Worm (Caenorhabditis elegans): Measurements from ENCODE around the gene yju-2.
A peak's percentile ranks its signal among the peaks of the same experiment; 100 is the strongest.

The yju-2 gene

ce11 chrIII:7153747-7154238 is 30.3 kb upstream of the yju-2 start, which contains the start of gene ogt-1 (continued):
- TF ChIP-seq lin-40 (tag; optimal IDR thresholded peaks at IDR 0.05) (peak; percentile 84), dpff-1 (tag; optimal IDR thresholded peaks at IDR 0.05) (no peak), ama-1 (optimal IDR thresholded peaks at IDR 0.05) (no peak), ama-1 (GFP tag; optimal IDR thresholded peaks at IDR 0.05) (no peak), Y67H2A.10 (GFP tag; conservative IDR thresholded peaks at IDR 0.05) (no peak), gei-17 (GFP tag; optimal IDR thresholded peaks at IDR 0.05) (peak; percentile 32), ceh-79 (tag; optimal IDR thresholded peaks at IDR 0.05) (no peak), madf-8 (GFP tag; conservative IDR thresholded peaks at IDR 0.05) (no peak), fkh-3 (tag; optimal IDR thresholded peaks at IDR 0.05) (no peak), aptf-2 (GFP tag; conservative IDR thresholded peaks at IDR 0.05) (peak; percentile 59), let-607 (tag; optimal IDR thresholded peaks at IDR 0.05) (peak in 1 of 2 experiments; percentile 2), F57A8.1 (GFP tag; optimal IDR thresholded peaks at IDR 0.05) (no peak), lir-1 (GFP tag; conservative IDR thresholded peaks at IDR 0.05) (no peak), mes-4 (tag; optimal IDR thresholded peaks at IDR 0.05) (no peak), xnd-1 (tag; optimal IDR thresholded peaks at IDR 0.05) (no peak), bed-1 (GFP tag; IDR thresholded peaks at IDR 0.05) (no peak), F55B11.4 (tag; optimal IDR thresholded peaks at IDR 0.05; ENCODE audit: borderline replicate concordance, insufficient read depth) (no peak), ceh-91 (GFP tag; IDR thresholded peaks at IDR 0.05) (no peak), snpc-3.4 (tag; optimal IDR thresholded peaks at IDR 0.05) (peak; percentile 64), ztf-3 (GFP tag; optimal IDR thresholded peaks at IDR 0.05) (no peak), K12H6.12 (tag; optimal IDR thresholded peaks at IDR 0.05) (peak; percentile 63), madf-6 (GFP tag; IDR thresholded peaks at IDR 0.05) (no peak), ztf-22 (GFP tag; optimal IDR thresholded peaks at IDR 0.05) (no peak), Y53F4B.3 (GFP tag; IDR thresholded peaks at IDR 0.05) (no peak), F33H1.4 (GFP tag; IDR thresholded peaks at IDR 0.05) (no peak), chd-7 (tag; optimal IDR thresholded peaks at IDR 0.05) (peak; percentile 25), C06A6.2 (GFP tag; conservative IDR thresholded peaks at IDR 0.05) (peak; percentile 65; the same call in 1 of the 2 replicates), sptf-2 (GFP tag; optimal IDR thresholded peaks at IDR 0.05) (no peak), ccch-3 (GFP tag; optimal IDR thresholded peaks at IDR 0.05) (no peak), B0019.2 (GFP tag; conservative IDR thresholded peaks at IDR 0.05) (no peak), efl-1 (GFP tag; optimal IDR thresholded peaks at IDR 0.05) (no peak), ztf-28 (GFP tag; IDR thresholded peaks at IDR 0.05) (no peak), C17E4.6 (GFP tag; IDR thresholded peaks at IDR 0.05) (no peak), tlf-1 (GFP tag; optimal IDR thresholded peaks at IDR 0.05) (no peak), mxl-1 (tag; optimal IDR thresholded peaks at IDR 0.05) (no peak), attf-6 (GFP tag; IDR thresholded peaks at IDR 0.05) (no peak), B0336.3 (GFP tag; IDR thresholded peaks at IDR 0.05) (0 out of 2 replicates have a peak, but pooled peaks have one; percentile 38), F10E7.11 (tag; optimal IDR thresholded peaks at IDR 0.05) (no peak), Y53G8AR.9 (GFP tag; conservative IDR thresholded peaks at IDR 0.05) (0 out of 2 replicates have a peak, but pooled peaks have one; percentile 48), egrh-3 (GFP tag; IDR thresholded peaks at IDR 0.05) (no peak; the same call in 1 of the 2 replicates), Y79H2A.3 (GFP tag; conservative IDR thresholded peaks at IDR 0.05) (no peak), mcd-1 (GFP tag; IDR thresholded peaks at IDR 0.05) (peak; percentile 43), die-1 (tag; optimal IDR thresholded peaks at IDR 0.05) (peak; percentile 15), ceh-58 (GFP tag; IDR thresholded peaks at IDR 0.05) (no peak), lag-1 (GFP tag; IDR thresholded peaks at IDR 0.05) (no peak), repo-1 (tag; optimal IDR thresholded peaks at IDR 0.05) (peak; percentile 4), dpl-1 (GFP tag; optimal IDR thresholded peaks at IDR 0.05) (no peak), attf-3 (GFP tag; conservative IDR thresholded peaks at IDR 0.05) (no peak), akir-1 (GFP tag; optimal IDR thresholded peaks at IDR 0.05) (no peak), ztf-25 (GFP tag; IDR thresholded peaks at IDR 0.05) (no peak)
